Worm (Caenorhabditis elegans): ENCODE results near the gene C17G10.10.

The C17G10.10 gene

ce11 chrII:5554317-5554716 lies 44.9 kb downstream of the C17G10.10 start, which contains the start of gene ins-12:
ins-12 (plus strand) TSS chrII:5554617.
- TF ChIP-seq ets-7 (tag; optimal IDR thresholded peaks at IDR 0.05) = no peak
- no peak for TF ChIP-seq scrt-1 (GFP tag; IDR thresholded peaks at IDR 0.05)
- TF ChIP-seq B0310.2 (tag; optimal IDR thresholded peaks at IDR 0.05) = no peak
- no peak for TF ChIP-seq tra-4 (tag; optimal IDR thresholded peaks at IDR 0.05)
- no peak for TF ChIP-seq hmg-4 (GFP tag; optimal IDR thresholded peaks at IDR 0.05)
- TF ChIP-seq ceh-13 (GFP tag; optimal IDR thresholded peaks at IDR 0.05) = no peak
- no peak for TF ChIP-seq aly-1 (tag; optimal IDR thresholded peaks at IDR 0.05)
- no peak for TF ChIP-seq F13C5.2 (tag; optimal IDR thresholded peaks at IDR 0.05)
- TF ChIP-seq ama-1 (optimal IDR thresholded peaks at IDR 0.05) = no peak
- no peak for TF ChIP-seq hnd-1 (tag; optimal IDR thresholded peaks at IDR 0.05)
- TF ChIP-seq sea-1 (GFP tag; conservative IDR thresholded peaks at IDR 0.05) = no peak

- TF ChIP-seq ama-1 (optimal IDR thresholded peaks at IDR 0.05) (no peak), tra-4 (tag; optimal IDR thresholded peaks at IDR 0.05) (no peak)
These were observed 45.6 kb downstream of the C17G10.10 start for ce11 chrII:5553531-5553930.

ce11 chrII:5551517-5551916 lies 47.7 kb downstream of the C17G10.10 start, which contains the start of gene C17C3.5:
C17C3.5 (plus strand) TSS chrII:5551817.
- TF ChIP-seq scrt-1 (GFP tag; IDR thresholded peaks at IDR 0.05) (no peak), tbx-11 (GFP tag; IDR thresholded peaks at IDR 0.05) (no peak), hnd-1 (tag; optimal IDR thresholded peaks at IDR 0.05) (no peak), F13C5.2 (tag; optimal IDR thresholded peaks at IDR 0.05) (no peak), B0310.2 (tag; optimal IDR thresholded peaks at IDR 0.05) (no peak), tbx-37 (GFP tag; conservative IDR thresholded peaks at IDR 0.05) (no peak), pes-1 (GFP tag; IDR thresholded peaks at IDR 0.05) (no peak), aly-1 (tag; optimal IDR thresholded peaks at IDR 0.05) (no peak), ceh-13 (GFP tag; optimal IDR thresholded peaks at IDR 0.05) (no peak), ceh-36 (tag; optimal IDR thresholded peaks at IDR 0.05) (no peak), tra-4 (tag; optimal IDR thresholded peaks at IDR 0.05) (no peak), hmg-4 (GFP tag; optimal IDR thresholded peaks at IDR 0.05) (no peak), ama-1 (optimal IDR thresholded peaks at IDR 0.05) (no peak), flt-1 (GFP tag; IDR thresholded peaks at IDR 0.05) (no peak), hmbx-1 (tag; optimal IDR thresholded peaks at IDR 0.05) (no peak), sea-1 (GFP tag; conservative IDR thresholded peaks at IDR 0.05) (no peak)

ce11 chrII:5549746-5550145 lies 49.4 kb downstream of the C17G10.10 start, which contains the start of gene C17C3.6:
C17C3.6 (plus strand) TSS chrII:5550046.
- no peak for TF ChIP-seq ama-1 (optimal IDR thresholded peaks at IDR 0.05)
- TF ChIP-seq F13C5.2 (tag; optimal IDR thresholded peaks at IDR 0.05) = no peak
- TF ChIP-seq flt-1 (GFP tag; IDR thresholded peaks at IDR 0.05) = no peak
- TF ChIP-seq ceh-36 (tag; optimal IDR thresholded peaks at IDR 0.05) = no peak
- no peak for TF ChIP-seq tra-4 (tag; optimal IDR thresholded peaks at IDR 0.05)
